Fruit fly (Drosophila melanogaster): ENCODE results near the gene CG3062.

dm6 chrX:4610481-4610880 lies 34.2 kb downstream of the CG3062 start:
- no peak for TF ChIP-seq CG10431 (GFP tag; optimal IDR thresholded peaks at IDR 0.05)
- no peak for TF ChIP-seq CG6654 (GFP tag; optimal IDR thresholded peaks at IDR 0.05)
- no peak for TF ChIP-seq CG3838 (GFP tag; optimal IDR thresholded peaks at IDR 0.05)
- TF ChIP-seq unpg (GFP tag; optimal IDR thresholded peaks at IDR 0.05) = no peak
- no peak for TF ChIP-seq CTCF (GFP tag; optimal IDR thresholded peaks at IDR 0.05)
- TF ChIP-seq CG6689 (GFP tag; IDR thresholded peaks at IDR 0.05) = no peak
- no peak for TF ChIP-seq CG12942 (GFP tag; optimal IDR thresholded peaks at IDR 0.05)
- TF ChIP-seq bbx (GFP tag; IDR thresholded peaks at IDR 0.05; ENCODE audit: partially characterized antibody) = no peak
- no peak for TF ChIP-seq CG16779 (GFP tag; IDR thresholded peaks at IDR 0.05)
- no peak for TF ChIP-seq CG17829 (tag; optimal IDR thresholded peaks at IDR 0.05)

Data from whole organism, embryonic.